Worm (Caenorhabditis elegans) whole organism, L4 larva: ENCODE results near the gene F43G6.7.
A peak's percentile ranks its signal among the peaks of the same experiment; 100 is the strongest.

Source experiments
- D1046.2 ChIP-seq: fragments of 200-800 bp; sonication (Bioruptor generic); IDR thresholded peaks from 2 replicates; pipeline ENCODE4 v1.3.6; 2022; ENCODE audit warnings: missing genetic modification characterization, missing compliant biosample characterization
- F10B5.3 ChIP-seq: sonication (generic microtip); optimal IDR thresholded peaks from 2 replicates; lab custom pipeline; 2016; ENCODE audit warnings: mild to moderate bottlenecking, missing genetic modification characterization, missing compliant biosample characterization
- F49E8.2 ChIP-seq: sonication (generic microtip); optimal IDR thresholded peaks from 2 replicates; lab custom pipeline; 2016; ENCODE audit warnings: missing compliant biosample characterization, mild to moderate bottlenecking, missing genetic modification characterization, borderline replicate concordance
- Y105C5A.15 ChIP-seq: fragments of 200-800 bp; sonication (Bioruptor generic); IDR thresholded peaks from 2 replicates; pipeline ENCODE4 v1.3.6; 2022; ENCODE audit warnings: missing genetic modification characterization, missing compliant biosample characterization
- Y48G9A.11 ChIP-seq: fragments of 200-800 bp; sonication (Bioruptor generic); IDR thresholded peaks from 2 replicates; pipeline ENCODE4 v1.3.6; 2022; ENCODE audit warnings: missing genetic modification reagents, missing genetic modification characterization, missing compliant biosample characterization
- ZK337.2 ChIP-seq: fragments of 200-800 bp; sonication (Bioruptor generic); IDR thresholded peaks from 2 replicates; pipeline ENCODE4 v1.3.6; 2022; ENCODE audit warnings: missing genetic modification reagents, missing genetic modification characterization, missing compliant biosample characterization
- ama-1 ChIP-seq: fragments of 150-350 bp; optimal IDR thresholded peaks from 2 replicates; lab custom pipeline; 2014; ENCODE audit warnings: inconsistent platforms, mixed read lengths
- attf-4 ChIP-seq: sonication (generic microtip); optimal IDR thresholded peaks from 3 replicates; lab custom pipeline; 2017; ENCODE audit warnings: missing biosample characterization, missing genetic modification characterization
- ceh-28 ChIP-seq: fragments of 150-350 bp; optimal IDR thresholded peaks from 2 replicates; lab custom pipeline; 2014; ENCODE audit warnings: missing biosample characterization, missing genetic modification reagents, missing genetic modification characterization
- ceh-44 ChIP-seq: fragments of 200-800 bp; sonication (Bioruptor generic); IDR thresholded peaks from 2 replicates; pipeline ENCODE4 v1.3.6; 2022; ENCODE audit warnings: missing genetic modification reagents, missing genetic modification characterization, missing compliant biosample characterization
- daf-16 ChIP-seq, 3 experiments: sonication (generic microtip); optimal IDR thresholded peaks; 2 replicates each; lab custom pipeline; 2016 to 2017; ENCODE audit warnings: missing genetic modification characterization in 3 of 3, missing genetic modification reagents in 3 of 3, mild to moderate bottlenecking in 2 of 3, missing compliant biosample characterization in 2 of 3, missing biosample characterization in 1 of 3, moderate library complexity in 1 of 3
- daf-19 ChIP-seq: fragments of 200-800 bp; sonication (Bioruptor generic); conservative IDR thresholded peaks from 2 replicates; pipeline ENCODE4 v1.3.6; 2022; ENCODE audit warnings: missing genetic modification characterization, missing compliant biosample characterization
- daf-8 ChIP-seq: fragments of 200-800 bp; sonication (Bioruptor generic); IDR thresholded peaks from 2 replicates; pipeline ENCODE4 v1.3.6; 2022; ENCODE audit warnings: missing genetic modification characterization, missing compliant biosample characterization
- dmd-6 ChIP-seq: fragments of 200-800 bp; sonication (Bioruptor generic); IDR thresholded peaks from 2 replicates; pipeline ENCODE4 v1.3.6; 2022; ENCODE audit warnings: missing genetic modification reagents, missing genetic modification characterization, missing compliant biosample characterization
- dmd-9 ChIP-seq: fragments of 200-800 bp; sonication (Bioruptor generic); IDR thresholded peaks from 2 replicates; pipeline ENCODE4 v1.3.6; 2022; ENCODE audit warnings: missing genetic modification reagents, missing genetic modification characterization, missing compliant biosample characterization
- fkh-10 ChIP-seq: fragments of 150-350 bp; optimal IDR thresholded peaks from 2 replicates; lab custom pipeline; 2014; ENCODE audit warnings: missing biosample characterization, missing genetic modification reagents, missing genetic modification characterization
- hlh-30 ChIP-seq: sonication (generic microtip); optimal IDR thresholded peaks from 2 replicates; lab custom pipeline; 2017; ENCODE audit warnings: antibody characterized with exemption, mild to moderate bottlenecking, missing genetic modification characterization, missing compliant biosample characterization; ENCODE audit not compliant: insufficient read depth
- jun-1 ChIP-seq: fragments of 150-350 bp; optimal IDR thresholded peaks from 2 replicates; lab custom pipeline; 2014; ENCODE audit warnings: missing biosample characterization, missing genetic modification reagents, missing genetic modification characterization
- lim-7 ChIP-seq: fragments of 200-800 bp; sonication (Bioruptor generic); IDR thresholded peaks from 2 replicates; pipeline ENCODE4 v1.3.6; 2022; ENCODE audit warnings: missing genetic modification characterization, missing compliant biosample characterization
- lin-13 ChIP-seq: fragments of 150-350 bp; optimal IDR thresholded peaks from 2 replicates; lab custom pipeline; 2014; ENCODE audit warnings: missing biosample characterization, missing genetic modification reagents, missing genetic modification characterization
- lin-38 ChIP-seq: fragments of 200-800 bp; sonication (Bioruptor generic); IDR thresholded peaks from 2 replicates; pipeline ENCODE4 v1.3.6; 2022; ENCODE audit warnings: missing genetic modification reagents, missing genetic modification characterization, missing compliant biosample characterization
- mdl-1 ChIP-seq, 2 experiments: fragments of 150-350 bp in 1 of 2; sonication (generic microtip) in 1 of 2; optimal IDR thresholded peaks; 2 replicates each; lab custom pipeline; 2014 to 2017; ENCODE audit warnings: missing biosample characterization in 2 of 2, missing genetic modification characterization in 2 of 2
- mes-2 ChIP-seq: sonication (generic microtip); optimal IDR thresholded peaks from 2 replicates; lab custom pipeline; 2016; ENCODE audit warnings: missing genotype, mild to moderate bottlenecking, missing genetic modification characterization, missing compliant biosample characterization; ENCODE audit not compliant: poor library complexity, severe bottlenecking
- mxl-3 ChIP-seq: fragments of 200-800 bp; sonication (Bioruptor generic); optimal IDR thresholded peaks from 2 replicates; lab custom pipeline; 2018; ENCODE audit warnings: mild to moderate bottlenecking, missing genetic modification characterization, missing compliant biosample characterization
- nhr-111 ChIP-seq: fragments of 200-800 bp; sonication (Bioruptor generic); optimal IDR thresholded peaks from 2 replicates; lab custom pipeline; 2018; ENCODE audit warnings: mild to moderate bottlenecking, missing genetic modification characterization, missing compliant biosample characterization
- nhr-25 ChIP-seq: sonication (generic microtip); optimal IDR thresholded peaks from 2 replicates; lab custom pipeline; 2017; ENCODE audit warnings: missing genetic modification characterization, mild to moderate bottlenecking, missing compliant biosample characterization, antibody characterized with exemption, moderate library complexity, borderline replicate concordance; ENCODE audit not compliant: insufficient read depth
- nhr-28 ChIP-seq: fragments of 150-350 bp; optimal IDR thresholded peaks from 2 replicates; lab custom pipeline; 2014; ENCODE audit warnings: missing biosample characterization, missing genetic modification characterization
- php-3 ChIP-seq: fragments of 200-800 bp; sonication (Bioruptor generic); IDR thresholded peaks from 2 replicates; pipeline ENCODE4 v1.3.6; 2022; ENCODE audit warnings: missing genetic modification reagents, missing genetic modification characterization, missing compliant biosample characterization
- sdz-12 ChIP-seq: fragments of 200-800 bp; sonication (Bioruptor generic); optimal IDR thresholded peaks from 2 replicates; lab custom pipeline; 2018; ENCODE audit warnings: mild to moderate bottlenecking, missing genetic modification characterization, missing compliant biosample characterization
- set-16 ChIP-seq: fragments of 200-800 bp; sonication (Bioruptor generic); IDR thresholded peaks from 2 replicates; pipeline ENCODE4 v1.3.6; 2022; ENCODE audit warnings: missing genetic modification reagents, missing genetic modification characterization, missing compliant biosample characterization
- snpc-1.2 ChIP-seq: fragments of 200-800 bp; sonication (Bioruptor generic); IDR thresholded peaks from 2 replicates; pipeline ENCODE4 v1.3.6; 2022; ENCODE audit warnings: missing genetic modification reagents, missing genetic modification characterization, missing compliant biosample characterization
- spr-1 ChIP-seq: sonication (generic microtip); optimal IDR thresholded peaks from 2 replicates; lab custom pipeline; 2016; ENCODE audit warnings: mild to moderate bottlenecking, missing genetic modification characterization, missing compliant biosample characterization
- unc-130 ChIP-seq: sonication (generic microtip); optimal IDR thresholded peaks from 2 replicates; lab custom pipeline; 2016; ENCODE audit warnings: missing genetic modification reagents, missing genetic modification characterization, missing compliant biosample characterization
- unc-62 ChIP-seq, 3 experiments: fragments of 150-350 bp in 1 of 3; sonication (generic microtip); optimal IDR thresholded peaks in 2 of 3; peaks in 1 of 3; 1 replicate in 1 of 3; 2 replicates in 2 of 3; lab custom pipeline; 2014 to 2017; ENCODE audit warnings: missing biosample characterization in 3 of 3, missing genetic modification characterization in 3 of 3, missing genetic modification reagents in 3 of 3, missing genotype in 1 of 3
- zag-1 ChIP-seq: fragments of 150-350 bp; optimal IDR thresholded peaks from 2 replicates; lab custom pipeline; 2014; ENCODE audit warnings: missing biosample characterization, missing genetic modification characterization

The F43G6.7 gene

ce11 chrII:11853108-11853507 lies 42.5 kb downstream of the F43G6.7 start:
- TF ChIP-seq jun-1 (tag; lab: Kevin White, UChicago) (no peak), unc-62 (GFP tag; optimal IDR thresholded peaks at IDR 0.05 in 1 of 2; lab: Kevin White, UChicago) (peak in 1 of 2 experiments; percentile 52), unc-62 (tag; optimal IDR thresholded peaks at IDR 0.05; lab: Kevin White, UChicago) (no peak), nhr-28 (no peak)

ce11 chrII:11854749-11855148 lies 44.2 kb downstream of the F43G6.7 start:
- TF ChIP-seq hlh-30 (tag; lab: Kevin White, UChicago) (peak; percentile 29), nhr-28 (peak; percentile 33), sdz-12 (GFP tag; lab: Kevin White, UChicago) (no peak), ZK337.2 (no peak), lin-13 (no peak)

- no peak for TF ChIP-seq Y105C5A.15 (GFP tag; lab: Robert Waterston, UW)
- no peak for TF ChIP-seq nhr-111 (GFP tag; lab: Kevin White, UChicago)
- TF ChIP-seq nhr-25 (tag; lab: Kevin White, UChicago) = no peak
- TF ChIP-seq F10B5.3 (tag; lab: Kevin White, UChicago) = no peak
- TF ChIP-seq mes-2 (tag; lab: Kevin White, UChicago) = no peak
- TF ChIP-seq snpc-1.2 (GFP tag; lab: Robert Waterston, UW) = no peak
- TF ChIP-seq ceh-28 (tag; lab: Kevin White, UChicago) = no peak
- TF ChIP-seq attf-4 = no peak
- TF ChIP-seq fkh-10 (GFP tag; lab: Kevin White, UChicago) = no peak
- no peak for TF ChIP-seq daf-19
- no peak for TF ChIP-seq set-16
- no peak for TF ChIP-seq spr-1 (tag; lab: Kevin White, UChicago)
- TF ChIP-seq ZK337.2 = no peak
- TF ChIP-seq D1046.2 = no peak
- no peak for TF ChIP-seq php-3
- no peak for TF ChIP-seq mxl-3
- no peak for TF ChIP-seq ama-1 (lab: Kevin White, UChicago)
- TF ChIP-seq mdl-1 (tag; optimal IDR thresholded peaks at IDR 0.05; lab: Kevin White, UChicago) = no peak
- no peak for TF ChIP-seq zag-1 (tag; lab: Kevin White, UChicago)
- TF ChIP-seq ceh-44 (GFP tag; lab: Robert Waterston, UW) = no peak
These were observed 45.8 kb downstream of the F43G6.7 start, which contains the start of gene clh-1 for ce11 chrII:11856361-11856760. Gene clh-1 (minus strand): TSS chrII:11856461.

- TF ChIP-seq daf-8 (GFP tag; lab: Robert Waterston, UW) = no peak
- TF ChIP-seq daf-16 (GFP tag; optimal IDR thresholded peaks at IDR 0.05; lab: Kevin White, UChicago) = no peak
- peak; percentile 49 for TF ChIP-seq daf-16 (tag; optimal IDR thresholded peaks at IDR 0.05; lab: Kevin White, UChicago)
These were observed 49.2 kb downstream of the F43G6.7 start for ce11 chrII:11859833-11860232.

ce11 chrII:11860623-11861079 lies 50.1 kb downstream of the F43G6.7 start, which contains the start of gene K12D12.5:
Gene K12D12.5 (plus strand): TSS chrII:11861029.
- 0 out of 2 replicates have a peak, but pooled peaks have one; percentile 27 for TF ChIP-seq lin-38 (GFP tag; lab: Robert Waterston, UW)
- TF ChIP-seq mes-2 (tag; lab: Kevin White, UChicago) = peak; percentile 80
- TF ChIP-seq ceh-44 (GFP tag; lab: Robert Waterston, UW) = no peak
- peak; percentile 58 for TF ChIP-seq Y48G9A.11 (GFP tag; lab: Robert Waterston, UW)
- TF ChIP-seq dmd-9 = 0 out of 2 replicates have a peak, but pooled peaks have one; percentile 21
- peak; percentile 42 for TF ChIP-seq F49E8.2 (tag; lab: Kevin White, UChicago)
- peak; percentile 93 for TF ChIP-seq unc-130
- no peak for TF ChIP-seq lim-7 (GFP tag; lab: Robert Waterston, UW)
- TF ChIP-seq dmd-6 (GFP tag; lab: Robert Waterston, UW) = peak; percentile 34; the same call in 1 of the 2 replicates
